Fruit fly (Drosophila melanogaster): ENCODE measurements around the gene eIF2D.

Gene eIF2D

DNA sequence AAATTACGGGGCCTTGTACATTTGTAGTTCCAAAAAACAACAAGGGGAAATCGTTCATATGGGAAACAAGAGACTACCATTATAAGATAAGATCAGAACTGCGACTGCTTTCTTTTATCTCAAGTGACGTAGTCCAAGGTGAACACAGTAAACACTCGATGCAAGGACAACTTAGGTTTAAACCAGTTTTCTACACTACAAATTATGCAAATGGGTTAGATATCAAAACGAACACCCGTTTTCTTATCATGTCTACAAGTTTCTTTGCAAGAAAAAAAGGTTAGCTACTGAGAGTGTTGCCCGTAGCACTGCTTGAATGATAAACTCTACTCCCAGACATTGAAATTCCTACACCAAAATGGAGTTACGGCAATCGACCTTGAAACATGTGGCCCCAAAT is 27.5 kb downstream of the eIF2D start (continued):
- TF ChIP-seq sisA (GFP tag; IDR thresholded peaks at IDR 0.05) (peak; percentile 79), odd (GFP tag; optimal IDR thresholded peaks at IDR 0.05) (no peak), Scr (GFP tag; IDR thresholded peaks at IDR 0.05; ENCODE audit: partially characterized antibody) (no peak), CG31441 (GFP tag; IDR thresholded peaks at IDR 0.05) (no peak; the same call in 1 of the 2 replicates), CG8290 (GFP tag; optimal IDR thresholded peaks at IDR 0.05) (peak; percentile 25), CG8290 (tag; optimal IDR thresholded peaks at IDR 0.05) (peak in 1 of 2 experiments; percentile 84), Opbp (GFP tag; IDR thresholded peaks at IDR 0.05; ENCODE audit: partially characterized antibody) (no peak), CG13296 (GFP tag; optimal IDR thresholded peaks at IDR 0.05) (no peak), Chrac-16 (GFP tag; optimal IDR thresholded peaks at IDR 0.05) (peak; percentile 50), CG6791 (GFP tag; IDR thresholded peaks at IDR 0.05; ENCODE audit: partially characterized antibody) (no peak), CG7987 (GFP tag; optimal IDR thresholded peaks at IDR 0.05) (no peak), NK7.1 (GFP tag; optimal IDR thresholded peaks at IDR 0.05) (peak; percentile 5), lov (optimal IDR thresholded peaks at IDR 0.05) (no peak), lov (GFP tag; IDR thresholded peaks at IDR 0.05) (peak; percentile 86), CG14441 (GFP tag; IDR thresholded peaks at IDR 0.05) (peak; percentile 78), ci (GFP tag; IDR thresholded peaks at IDR 0.05) (peak; percentile 81), CG4707 (GFP tag; optimal IDR thresholded peaks at IDR 0.05) (no peak), Ravus (GFP tag; IDR thresholded peaks at IDR 0.05) (peak; percentile 9; the same call in 1 of the 2 replicates), vfl (GFP tag; optimal IDR thresholded peaks at IDR 0.05) (no peak), CG6813 (GFP tag; optimal IDR thresholded peaks at IDR 0.05) (peak; percentile 38), CG18619 (GFP tag; optimal IDR thresholded peaks at IDR 0.05) (peak; percentile 3), seq (GFP tag; IDR thresholded peaks at IDR 0.05) (no peak), HHEX (GFP tag; optimal IDR thresholded peaks at IDR 0.05) (peak; percentile 45), CG2202 (tag; optimal IDR thresholded peaks at IDR 0.05) (no peak), nerfin-2 (GFP tag; IDR thresholded peaks at IDR 0.05; ENCODE audit: partially characterized antibody) (no peak), Ptx1 (GFP tag; IDR thresholded peaks at IDR 0.05) (peak; percentile 81), lmd (GFP tag; IDR thresholded peaks at IDR 0.05) (peak; percentile 74), Asciz (GFP tag; optimal IDR thresholded peaks at IDR 0.05) (no peak), ash1 (GFP tag; optimal IDR thresholded peaks at IDR 0.05) (no peak), CG12219 (GFP tag; optimal IDR thresholded peaks at IDR 0.05) (peak; percentile 65), Sox100B (GFP tag; optimal IDR thresholded peaks at IDR 0.05) (peak; percentile 24), CG6254 (GFP tag; optimal IDR thresholded peaks at IDR 0.05) (peak; percentile 7), Six4 (GFP tag; optimal IDR thresholded peaks at IDR 0.05) (peak; percentile 48), CG1529 (GFP tag; optimal IDR thresholded peaks at IDR 0.05) (peak; percentile 34), onecut (GFP tag; IDR thresholded peaks at IDR 0.05) (peak; percentile 59), tx (GFP tag; optimal IDR thresholded peaks at IDR 0.05) (peak; percentile 10), luna (GFP tag; optimal IDR thresholded peaks at IDR 0.05) (no peak), sima (GFP tag; optimal IDR thresholded peaks at IDR 0.05) (no peak), pan (optimal IDR thresholded peaks at IDR 0.05) (no peak), pan (GFP tag; optimal IDR thresholded peaks at IDR 0.05 in 1 of 2, IDR thresholded peaks at IDR 0.05 in 1 of 2) (peak in 1 of 2 experiments; percentile 76), ind (GFP tag; optimal IDR thresholded peaks at IDR 0.05) (peak; percentile 69), Dip2 (GFP tag; IDR thresholded peaks at IDR 0.05) (no peak), Dref (GFP tag; IDR thresholded peaks at IDR 0.05) (no peak), twi (tag; optimal IDR thresholded peaks at IDR 0.05) (peak; percentile 29), CG9215 (GFP tag; IDR thresholded peaks at IDR 0.05) (peak; percentile 56), Hey (tag; optimal IDR thresholded peaks at IDR 0.05) (no peak), CG34224 (GFP tag; IDR thresholded peaks at IDR 0.05; ENCODE audit: partially characterized antibody) (no peak), CG14710 (tag; optimal IDR thresholded peaks at IDR 0.05) (peak; percentile 32), mld (GFP tag; IDR thresholded peaks at IDR 0.05; ENCODE audit: partially characterized antibody) (no peak), az2 (GFP tag; optimal IDR thresholded peaks at IDR 0.05) (peak; percentile 60), trh (GFP tag; optimal IDR thresholded peaks at IDR 0.05) (no peak), abd-A (tag; optimal IDR thresholded peaks at IDR 0.05) (no peak)

Data from whole organism, embryonic.